Worm (Caenorhabditis elegans): ENCODE data around the gene F59F5.5.

The F59F5.5 gene

ce11 chrX:10576410-10576809, 30.6 kb downstream of the F59F5.5 start (continued):
- no peak for TF ChIP-seq lin-39 (tag; optimal IDR thresholded peaks at IDR 0.05)
- no peak for TF ChIP-seq snpc-1.2 (GFP tag; IDR thresholded peaks at IDR 0.05)
- TF ChIP-seq ceh-82 (tag; optimal IDR thresholded peaks at IDR 0.05): no peak
- peak; percentile 59 for TF ChIP-seq ztf-7 (tag; optimal IDR thresholded peaks at IDR 0.05)
- no peak for TF ChIP-seq Y75B8A.6 (GFP tag; IDR thresholded peaks at IDR 0.05)
- TF ChIP-seq zip-2 (tag; optimal IDR thresholded peaks at IDR 0.05): peak; percentile 7
- no peak for TF ChIP-seq pha-4 (GFP tag; IDR thresholded peaks at IDR 0.05)
- peak; percentile 71 for TF ChIP-seq pha-4 (tag; optimal IDR thresholded peaks at IDR 0.05)
- peak; percentile 32; the same call in 1 of the 2 replicates for TF ChIP-seq dmd-6 (GFP tag; IDR thresholded peaks at IDR 0.05)
- no peak for TF ChIP-seq unc-130 (GFP tag; optimal IDR thresholded peaks at IDR 0.05)
- peak; percentile 5 for TF ChIP-seq rbr-2 (tag; optimal IDR thresholded peaks at IDR 0.05)
- no peak for TF ChIP-seq dmd-9 (GFP tag; IDR thresholded peaks at IDR 0.05)
- no peak for TF ChIP-seq daf-16 (GFP tag; optimal IDR thresholded peaks at IDR 0.05)
- peak; percentile 88 for TF ChIP-seq daf-16 (tag; optimal IDR thresholded peaks at IDR 0.05)
- peak; percentile 46 for TF ChIP-seq pqm-1 (tag; optimal IDR thresholded peaks at IDR 0.05)
- TF ChIP-seq vab-7 (GFP tag; IDR thresholded peaks at IDR 0.05): no peak
- TF ChIP-seq F37D6.2 (tag; optimal IDR thresholded peaks at IDR 0.05): no peak
- TF ChIP-seq nhr-77 (tag; optimal IDR thresholded peaks at IDR 0.05): peak; percentile 91
- TF ChIP-seq nhr-25 (tag; optimal IDR thresholded peaks at IDR 0.05; ENCODE audit: borderline replicate concordance, insufficient read depth): peak; percentile 42
- TF ChIP-seq unc-62 (GFP tag; optimal IDR thresholded peaks at IDR 0.05 in 1 of 2): peak in 1 of 2 experiments; percentile 65
- TF ChIP-seq unc-62 (tag; optimal IDR thresholded peaks at IDR 0.05): no peak
- peak; percentile 76 for TF ChIP-seq nhr-28 (tag; optimal IDR thresholded peaks at IDR 0.05)
- no peak for TF ChIP-seq lin-1 (GFP tag; IDR thresholded peaks at IDR 0.05)
- peak; percentile 71 for TF ChIP-seq nhr-11 (tag; optimal IDR thresholded peaks at IDR 0.05)
- peak; percentile 28 to 87 for TF ChIP-seq lsy-2 (tag; optimal IDR thresholded peaks at IDR 0.05)
- TF ChIP-seq lin-13 (GFP tag; optimal IDR thresholded peaks at IDR 0.05): peak; percentile 82
- TF ChIP-seq Y5F2A.4 (GFP tag; optimal IDR thresholded peaks at IDR 0.05): no peak
- TF ChIP-seq mxl-3 (GFP tag; optimal IDR thresholded peaks at IDR 0.05): peak; percentile 37

- TF ChIP-seq aly-2 (tag; optimal IDR thresholded peaks at IDR 0.05): no peak
- peak; percentile 4 for TF ChIP-seq mes-2 (tag; optimal IDR thresholded peaks at IDR 0.05; ENCODE audit: poor library complexity, severe bottlenecking)
- TF ChIP-seq hlh-30 (tag; optimal IDR thresholded peaks at IDR 0.05; ENCODE audit: insufficient read depth): peak; percentile 31
- no peak for TF ChIP-seq dmd-8 (GFP tag; IDR thresholded peaks at IDR 0.05)
- no peak for TF ChIP-seq fos-1 (tag; optimal IDR thresholded peaks at IDR 0.05)
- TF ChIP-seq nhr-6 (tag; optimal IDR thresholded peaks at IDR 0.05): no peak
- TF ChIP-seq daf-19 (GFP tag; conservative IDR thresholded peaks at IDR 0.05): no peak
Measured at ce11 chrX:10576872-10577271, 31.1 kb downstream of the F59F5.5 start, which contains the start of gene nhx-5. TSS of gene nhx-5 (plus strand) at chrX:10576953.

DNA sequence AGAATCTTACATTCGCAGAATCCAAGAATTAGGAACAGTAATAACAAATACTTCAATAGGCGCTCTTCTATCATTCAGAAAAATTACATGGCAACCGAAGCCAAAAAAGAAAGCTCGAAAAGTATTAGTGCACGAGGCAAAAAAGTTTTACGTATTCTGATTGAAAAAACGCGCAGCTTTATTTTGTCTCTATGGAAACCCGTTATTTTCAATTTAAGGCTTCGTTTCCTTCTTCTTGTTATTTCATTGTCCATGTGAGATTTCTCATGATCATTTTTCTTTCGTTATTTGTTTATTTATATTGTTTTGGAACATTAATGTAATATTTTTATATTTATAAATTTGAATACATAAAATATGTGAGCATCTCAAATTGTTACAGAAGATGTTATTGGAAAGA, 43.6 kb downstream of the F59F5.5 start, which contains the start of gene F57C7.4:
F57C7.4 (minus strand) TSS at position 101 of the 400 bp plus-strand sequence.
- TF ChIP-seq lin-39 (tag; optimal IDR thresholded peaks at IDR 0.05) (no peak), mdl-1 (tag; optimal IDR thresholded peaks at IDR 0.05) (no peak), Y5F2A.4 (GFP tag; optimal IDR thresholded peaks at IDR 0.05) (no peak), nhr-25 (tag; optimal IDR thresholded peaks at IDR 0.05; ENCODE audit: borderline replicate concordance, insufficient read depth) (no peak), nhr-11 (tag; optimal IDR thresholded peaks at IDR 0.05) (no peak), snpc-4 (tag; optimal IDR thresholded peaks at IDR 0.05) (no peak), jun-1 (tag; optimal IDR thresholded peaks at IDR 0.05) (no peak), lsy-2 (tag; optimal IDR thresholded peaks at IDR 0.05) (no peak), ztf-11 (tag; optimal IDR thresholded peaks at IDR 0.05) (no peak), aly-2 (tag; optimal IDR thresholded peaks at IDR 0.05) (no peak)

Data from whole organism, L4 larva.